Fruit fly (Drosophila melanogaster) whole organism, prepupa: ENCODE results near the gene meso18E.

Experiments
- Blimp-1 ChIP-seq: fragments of 200-800 bp; sonication (Bioruptor generic); optimal IDR thresholded peaks from 3 replicates; lab custom pipeline; 2017; ENCODE audit warnings: missing biosample characterization, missing genetic modification characterization, mild to moderate bottlenecking, moderate library complexity, missing genetic modification reagents
- CG10631 ChIP-seq: fragments of 200-800 bp; sonication (Bioruptor generic); optimal IDR thresholded peaks from 2 replicates; lab custom pipeline; 2016; ENCODE audit warnings: missing biosample characterization, missing genetic modification characterization
- CG11294 ChIP-seq: fragments of 200-800 bp; sonication (Bioruptor generic); IDR thresholded peaks from 2 replicates; pipeline ENCODE4 v1.3.6; 2022; ENCODE audit warnings: missing biosample characterization, missing genetic modification characterization
- CG11762 ChIP-seq: fragments of 200-800 bp; sonication (Bioruptor generic); optimal IDR thresholded peaks from 3 replicates; lab custom pipeline; 2016; ENCODE audit warnings: missing biosample characterization, missing genetic modification characterization; ENCODE audit not compliant: insufficient read depth
- CG11902 ChIP-seq: fragments of 200-800 bp; sonication (Bioruptor generic); optimal IDR thresholded peaks from 3 replicates; lab custom pipeline; 2016; ENCODE audit warnings: missing biosample characterization, missing genetic modification characterization
- CG15336 ChIP-seq: fragments of 200-800 bp; sonication (Bioruptor generic); IDR thresholded peaks from 2 replicates; pipeline ENCODE4 v1.3.6; 2022; ENCODE audit warnings: missing biosample characterization, missing genetic modification characterization
- CG1621 ChIP-seq: fragments of 200-800 bp; sonication (Bioruptor generic); optimal IDR thresholded peaks from 3 replicates; lab custom pipeline; 2018; ENCODE audit warnings: missing biosample characterization, mild to moderate bottlenecking, missing genetic modification characterization
- CG16779 ChIP-seq: fragments of 200-800 bp; sonication (Bioruptor generic); optimal IDR thresholded peaks from 3 replicates; lab custom pipeline; 2017; ENCODE audit warnings: missing biosample characterization, mild to moderate bottlenecking, missing genetic modification characterization
- CG31627 ChIP-seq: fragments of 200-800 bp; sonication (Bioruptor generic); optimal IDR thresholded peaks from 3 replicates; lab custom pipeline; 2016; ENCODE audit warnings: missing biosample characterization, missing genetic modification characterization
- CG32006 ChIP-seq: fragments of 200-800 bp; sonication (Bioruptor generic); optimal IDR thresholded peaks from 3 replicates; lab custom pipeline; 2017; ENCODE audit warnings: missing biosample characterization, mild to moderate bottlenecking, missing genetic modification characterization
- CG3919 ChIP-seq: fragments of 200-800 bp; sonication (Bioruptor generic); optimal IDR thresholded peaks from 3 replicates; lab custom pipeline; 2016; ENCODE audit warnings: missing biosample characterization, missing genetic modification characterization
- CG4318 ChIP-seq: fragments of 200-800 bp; sonication (Bioruptor generic); optimal IDR thresholded peaks from 3 replicates; lab custom pipeline; 2017; ENCODE audit warnings: missing biosample characterization, mild to moderate bottlenecking, missing genetic modification characterization
- CG6163 ChIP-seq: fragments of 200-800 bp; sonication (Bioruptor generic); IDR thresholded peaks from 3 replicates; pipeline ENCODE4 v1.3.6; 2022; ENCODE audit warnings: missing biosample characterization, missing genetic modification characterization
- CG6276 ChIP-seq: fragments of 200-800 bp; sonication (Bioruptor generic); optimal IDR thresholded peaks from 2 replicates; lab custom pipeline; 2017; ENCODE audit warnings: missing biosample characterization, mild to moderate bottlenecking, missing genetic modification characterization
- CG6792 ChIP-seq: fragments of 200-800 bp; sonication (Bioruptor generic); optimal IDR thresholded peaks from 3 replicates; lab custom pipeline; 2016; ENCODE audit warnings: missing biosample characterization, missing genetic modification characterization
- CG6808 ChIP-seq: fragments of 200-800 bp; sonication (Bioruptor generic); optimal IDR thresholded peaks from 3 replicates; lab custom pipeline; 2017; ENCODE audit warnings: missing biosample characterization, missing genetic modification characterization, mild to moderate bottlenecking, moderate library complexity, missing genetic modification reagents
- CG7368 ChIP-seq: fragments of 200-800 bp; sonication (Bioruptor generic); optimal IDR thresholded peaks from 3 replicates; lab custom pipeline; 2016; ENCODE audit warnings: missing biosample characterization, missing genetic modification characterization
- CG8119 ChIP-seq: fragments of 200-800 bp; sonication (Bioruptor generic); IDR thresholded peaks from 3 replicates; pipeline ENCODE4 v1.3.6; 2022; ENCODE audit warnings: missing biosample characterization, missing genetic modification characterization
- CG8319 ChIP-seq: fragments of 200-800 bp; sonication (Bioruptor generic); optimal IDR thresholded peaks from 3 replicates; lab custom pipeline; 2016; ENCODE audit warnings: missing biosample characterization, missing genetic modification characterization
- CG8632 ChIP-seq: fragments of 200-800 bp; sonication (Bioruptor generic); optimal IDR thresholded peaks from 3 replicates; lab custom pipeline; 2016; ENCODE audit warnings: missing biosample characterization, missing genetic modification characterization
- CG9139 ChIP-seq: fragments of 200-800 bp; sonication (Bioruptor generic); optimal IDR thresholded peaks from 3 replicates; lab custom pipeline; 2017; ENCODE audit warnings: missing biosample characterization, mild to moderate bottlenecking, missing genetic modification characterization
- Eip75B ChIP-seq: fragments of 200-800 bp; sonication (Bioruptor generic); optimal IDR thresholded peaks from 3 replicates; lab custom pipeline; 2016; ENCODE audit warnings: missing biosample characterization, missing genetic modification characterization
- Eip78C ChIP-seq: fragments of 200-800 bp; sonication (Bioruptor generic); peaks from one replicate; lab custom pipeline; 2016; ENCODE audit warnings: missing biosample characterization, missing genetic modification characterization
- Ets21C ChIP-seq: fragments of 200-800 bp; sonication (Bioruptor generic); optimal IDR thresholded peaks from 3 replicates; lab custom pipeline; 2016; ENCODE audit warnings: missing biosample characterization, missing genetic modification characterization
- Ets96B ChIP-seq: fragments of 200-800 bp; optimal IDR thresholded peaks from 2 replicates; lab custom pipeline; 2019; ENCODE audit warnings: missing biosample characterization, mild to moderate bottlenecking, missing genetic modification characterization, moderate library complexity
- Gug ChIP-seq: fragments of 200-800 bp; sonication (Bioruptor generic); IDR thresholded peaks from 2 replicates; pipeline ENCODE4 v1.3.6; 2022; ENCODE audit warnings: missing biosample characterization, missing genetic modification characterization
- Hr38 ChIP-seq: sonication (Bioruptor generic); optimal IDR thresholded peaks from 2 replicates; lab custom pipeline; 2016; ENCODE audit warnings: missing biosample characterization, missing genetic modification characterization
- Hr39 ChIP-seq: fragments of 200-800 bp; sonication (Bioruptor generic); optimal IDR thresholded peaks from 2 replicates; lab custom pipeline; 2016; ENCODE audit warnings: missing biosample characterization, missing genetic modification characterization
- Hr4 ChIP-seq: fragments of 200-800 bp; sonication (Bioruptor generic); optimal IDR thresholded peaks from 3 replicates; lab custom pipeline; 2016; ENCODE audit warnings: missing biosample characterization, missing genetic modification characterization
- Met ChIP-seq: fragments of 200-800 bp; sonication (Bioruptor generic); optimal IDR thresholded peaks from 3 replicates; lab custom pipeline; 2016; ENCODE audit warnings: missing biosample characterization, missing genetic modification characterization
- OdsH ChIP-seq: fragments of 200-800 bp; sonication (Bioruptor generic); optimal IDR thresholded peaks from 3 replicates; lab custom pipeline; 2016; ENCODE audit warnings: missing biosample characterization, missing genetic modification characterization
- Smox ChIP-seq: fragments of 200-800 bp; sonication (Bioruptor generic); optimal IDR thresholded peaks from 3 replicates; lab custom pipeline; 2016; ENCODE audit warnings: missing biosample characterization, missing genetic modification characterization
- Sox102F ChIP-seq: fragments of 200-800 bp; sonication (Bioruptor generic); optimal IDR thresholded peaks from 2 replicates; lab custom pipeline; 2016; ENCODE audit warnings: missing biosample characterization, mild to moderate bottlenecking, missing genetic modification characterization
- Sox14 ChIP-seq: fragments of 200-800 bp; sonication (Bioruptor generic); optimal IDR thresholded peaks from 3 replicates; lab custom pipeline; 2016; ENCODE audit warnings: missing biosample characterization, missing genetic modification characterization
- Sox15 ChIP-seq: fragments of 200-800 bp; sonication (Bioruptor generic); optimal IDR thresholded peaks from 3 replicates; lab custom pipeline; 2016; ENCODE audit warnings: missing biosample characterization, missing genetic modification characterization
- acj6 ChIP-seq: fragments of 200-800 bp; sonication (Bioruptor generic); optimal IDR thresholded peaks from 3 replicates; lab custom pipeline; 2016; ENCODE audit warnings: missing biosample characterization, missing genetic modification characterization
- dsx ChIP-seq: fragments of 200-800 bp; optimal IDR thresholded peaks from 3 replicates; lab custom pipeline; 2019; ENCODE audit warnings: missing biosample characterization, mild to moderate bottlenecking, missing genetic modification characterization, moderate library complexity; ENCODE audit not compliant: poor library complexity, severe bottlenecking
- eg ChIP-seq: fragments of 200-800 bp; sonication (Bioruptor generic); IDR thresholded peaks from 3 replicates; pipeline ENCODE4 v1.3.6; 2022; ENCODE audit warnings: missing biosample characterization, missing genetic modification characterization
- fd59A ChIP-seq: fragments of 200-800 bp; sonication (Bioruptor generic); optimal IDR thresholded peaks from 2 replicates; lab custom pipeline; 2017; ENCODE audit warnings: missing biosample characterization, mild to moderate bottlenecking, missing genetic modification characterization, missing genetic modification reagents
- fd85E ChIP-seq: fragments of 200-800 bp; sonication (Bioruptor generic); optimal IDR thresholded peaks from 3 replicates; lab custom pipeline; 2016; ENCODE audit warnings: missing biosample characterization, missing genetic modification characterization
- fkh ChIP-seq: fragments of 200-800 bp; sonication (Bioruptor generic); optimal IDR thresholded peaks from 3 replicates; lab custom pipeline; 2017; ENCODE audit warnings: missing biosample characterization, mild to moderate bottlenecking, missing genetic modification characterization, moderate library complexity
- lz ChIP-seq: fragments of 200-800 bp; sonication (Bioruptor generic); optimal IDR thresholded peaks from 3 replicates; lab custom pipeline; 2016; ENCODE audit warnings: missing biosample characterization, missing genetic modification characterization
- net ChIP-seq: fragments of 200-800 bp; sonication (Bioruptor generic); optimal IDR thresholded peaks from 3 replicates; lab custom pipeline; 2016; ENCODE audit warnings: missing biosample characterization, missing genetic modification characterization
- pdm3 ChIP-seq: fragments of 200-800 bp; sonication (Bioruptor generic); optimal IDR thresholded peaks from 3 replicates; lab custom pipeline; 2016; ENCODE audit warnings: missing biosample characterization, missing genetic modification characterization
- salr ChIP-seq, 2 experiments: fragments of 200-800 bp; sonication (Bioruptor generic); optimal IDR thresholded peaks; 3 replicates each; lab custom pipeline; 2016 to 2018; ENCODE audit warnings: missing biosample characterization in 2 of 2, missing genetic modification characterization in 2 of 2, mild to moderate bottlenecking in 1 of 2
- spab ChIP-seq: fragments of 200-800 bp; sonication (Bioruptor generic); optimal IDR thresholded peaks from 2 replicates; lab custom pipeline; 2017; ENCODE audit warnings: missing biosample characterization, mild to moderate bottlenecking, missing genetic modification characterization, missing genetic modification reagents
- svp ChIP-seq: fragments of 200-800 bp; sonication (Bioruptor generic); peaks from one replicate; lab custom pipeline; 2016; ENCODE audit warnings: missing biosample characterization, missing genetic modification characterization
- topi ChIP-seq: fragments of 200-800 bp; sonication (Bioruptor generic); optimal IDR thresholded peaks from 3 replicates; lab custom pipeline; 2016; ENCODE audit warnings: missing biosample characterization, missing genetic modification characterization
- vri ChIP-seq: fragments of 200-800 bp; sonication (Bioruptor generic); optimal IDR thresholded peaks from 3 replicates; lab custom pipeline; 2016; ENCODE audit warnings: missing biosample characterization, mild to moderate bottlenecking, missing genetic modification characterization

Gene meso18E

dm6 chrX:19666991-19667409, 45.8 kb downstream of the meso18E start, which contains the start of gene Zw (continued):
- TF ChIP-seq CG32006 (GFP tag; lab: Kevin White, UChicago) (peak; percentile 55), CG7368 (peak; percentile 4), CG10631 (GFP tag; lab: Kevin White, UChicago) (no peak), CG8319 (GFP tag; lab: Kevin White, UChicago) (no peak), Met (GFP tag; lab: Kevin White, UChicago) (peak; percentile 72), Hr38 (GFP tag; lab: Kevin White, UChicago) (no peak), CG31627 (GFP tag; lab: Kevin White, UChicago) (peak; percentile 60), CG6792 (GFP tag; lab: Kevin White, UChicago) (peak; percentile 49), pdm3 (GFP tag; lab: Kevin White, UChicago) (peak; percentile 67), fd85E (no peak), CG8119 (no peak), vri (peak; percentile 55), CG1621 (tag; lab: Kevin White, UChicago) (peak; percentile 2), CG6276 (GFP tag; lab: Kevin White, UChicago) (no peak), Gug (GFP tag; lab: Robert Waterston, UW) (peak; percentile 49; the same call in 1 of the 2 replicates), acj6 (GFP tag; lab: Kevin White, UChicago) (peak; percentile 41), CG6163 (peak; percentile 71), CG9139 (GFP tag; lab: Kevin White, UChicago) (no peak), dsx (peak; percentile 6), Hr39 (GFP tag; lab: Kevin White, UChicago) (peak; percentile 73), Eip75B (GFP tag; lab: Kevin White, UChicago) (peak; percentile 53)

- peak; percentile 24 for TF ChIP-seq Blimp-1 (GFP tag; lab: Kevin White, UChicago)
- TF ChIP-seq lz (GFP tag; lab: Kevin White, UChicago) = peak; percentile 57
- TF ChIP-seq CG8319 (GFP tag; lab: Kevin White, UChicago) = no peak
- peak; percentile 23 for TF ChIP-seq Hr4
- 0 out of 3 replicates have a peak, but pooled peaks have one; percentile 27 for TF ChIP-seq CG8119
- no peak for TF ChIP-seq fkh (GFP tag; lab: Kevin White, UChicago)
- peak; percentile 28; the same call in 1 of the 2 replicates for TF ChIP-seq CG15336
- no peak for TF ChIP-seq CG6808 (GFP tag; lab: Kevin White, UChicago)
- peak; percentile 56 for TF ChIP-seq CG31627 (GFP tag; lab: Kevin White, UChicago)
- TF ChIP-seq Gug (GFP tag; lab: Robert Waterston, UW) = peak; percentile 32; the same call in 1 of the 2 replicates
- peak; percentile 46 for TF ChIP-seq Sox14 (GFP tag; lab: Kevin White, UChicago)
- peak; percentile 58; the same call in 2 of the 3 replicates for TF ChIP-seq CG6163
- peak; percentile 23 for TF ChIP-seq OdsH (GFP tag; lab: Kevin White, UChicago)
- TF ChIP-seq Eip78C (GFP tag; lab: Kevin White, UChicago) = peak; percentile 71
- TF ChIP-seq Ets96B (tag; lab: Kevin White, UChicago) = peak; percentile 5
- no peak for TF ChIP-seq Sox102F (GFP tag; lab: Kevin White, UChicago)
- TF ChIP-seq CG6792 (GFP tag; lab: Kevin White, UChicago) = peak; percentile 30
- TF ChIP-seq CG3919 (GFP tag; lab: Kevin White, UChicago) = peak; percentile 46
- TF ChIP-seq svp = peak; percentile 93
- no peak for TF ChIP-seq salr (GFP tag; optimal IDR thresholded peaks at IDR 0.05; lab: Kevin White, UChicago)
- peak; percentile 7 for TF ChIP-seq Smox (GFP tag; lab: Kevin White, UChicago)
- TF ChIP-seq dsx = peak; percentile 27
- TF ChIP-seq CG11294 (GFP tag; lab: Robert Waterston, UW) = 0 out of 2 replicates have a peak, but pooled peaks have one; percentile 19
- TF ChIP-seq net (GFP tag; lab: Kevin White, UChicago) = no peak
- TF ChIP-seq CG11902 = peak; percentile 92
- peak; percentile 26 for TF ChIP-seq topi (GFP tag; lab: Kevin White, UChicago)
- TF ChIP-seq fd85E = no peak
- TF ChIP-seq fd59A (GFP tag; lab: Kevin White, UChicago) = no peak
- no peak for TF ChIP-seq CG4318 (GFP tag; lab: Kevin White, UChicago)
- TF ChIP-seq CG11762 (GFP tag; lab: Kevin White, UChicago) = no peak
- TF ChIP-seq spab (GFP tag; lab: Kevin White, UChicago) = no peak
- peak; percentile 28 for TF ChIP-seq Eip75B (GFP tag; lab: Kevin White, UChicago)
- TF ChIP-seq CG8632 (GFP tag; lab: Kevin White, UChicago) = no peak
- no peak for TF ChIP-seq Sox15 (GFP tag; lab: Kevin White, UChicago)
- TF ChIP-seq Ets21C (GFP tag; lab: Kevin White, UChicago) = peak; percentile 11
- peak; percentile 55 for TF ChIP-seq CG1621 (tag; lab: Kevin White, UChicago)
- TF ChIP-seq Hr39 (GFP tag; lab: Kevin White, UChicago) = peak; percentile 50
- peak; percentile 80 for TF ChIP-seq eg
- TF ChIP-seq CG16779 (tag; lab: Kevin White, UChicago) = peak; percentile 45
Observed at dm6 chrX:19665684-19666141, 47.1 kb downstream of the meso18E start.
